Fruit fly (Drosophila melanogaster) whole organism, embryonic: ENCODE data around the gene ph-d.

ENCODE experiments used
- Aef1 ChIP-seq: fragments of 200-800 bp; sonication (Bioruptor generic); IDR thresholded peaks from 3 replicates; pipeline ENCODE4 v1.3.6; 2022; ENCODE audit warnings: missing biosample characterization, missing genetic modification characterization
- Awh ChIP-seq: fragments of 200-800 bp; sonication (Bioruptor generic); IDR thresholded peaks from 2 replicates; pipeline ENCODE4, ENCODE4 v1.3.6; 2022; ENCODE audit warnings: missing biosample characterization, missing genetic modification characterization
- CG11504 ChIP-seq: fragments of 200-800 bp; sonication (Bioruptor generic); optimal IDR thresholded peaks from 3 replicates; lab custom pipeline; 2019; ENCODE audit warnings: missing biosample characterization, mild to moderate bottlenecking, missing genetic modification characterization, moderate library complexity
- CG12104 ChIP-seq: fragments of 200-800 bp; sonication (Bioruptor generic); optimal IDR thresholded peaks from 3 replicates; lab custom pipeline; 2016; ENCODE audit warnings: missing biosample characterization, missing genetic modification characterization
- CG12391 ChIP-seq: fragments of 200-800 bp; sonication (Bioruptor generic); optimal IDR thresholded peaks from 3 replicates; lab custom pipeline; 2018; ENCODE audit warnings: missing biosample characterization, mild to moderate bottlenecking, missing genetic modification characterization, moderate library complexity
- CG14014 ChIP-seq: fragments of 200-800 bp; sonication (Bioruptor generic); IDR thresholded peaks from 2 replicates; pipeline ENCODE4 v1.3.6; 2022; ENCODE audit warnings: missing biosample characterization, missing genetic modification characterization
- CG14667 ChIP-seq: fragments of 200-800 bp; sonication (Bioruptor generic); IDR thresholded peaks from 2 replicates; pipeline ENCODE4 v1.3.6; 2022; ENCODE audit warnings: missing biosample characterization, missing genetic modification characterization
- CG15011 ChIP-seq: fragments of 200-800 bp; sonication (Bioruptor generic); optimal IDR thresholded peaks from 3 replicates; lab custom pipeline; 2018; ENCODE audit warnings: missing biosample characterization, mild to moderate bottlenecking, missing genetic modification characterization
- CG15073 ChIP-seq: fragments of 200-800 bp; sonication (Bioruptor generic); optimal IDR thresholded peaks from 2 replicates; lab custom pipeline; 2016; ENCODE audit warnings: missing biosample characterization, missing genetic modification characterization
- CG15696 ChIP-seq: fragments of 200-800 bp; sonication (Bioruptor generic); optimal IDR thresholded peaks from 2 replicates; lab custom pipeline; 2019; ENCODE audit warnings: missing biosample characterization, mild to moderate bottlenecking, missing genetic modification characterization, moderate library complexity
- CG16813 ChIP-seq: fragments of 200-800 bp; sonication (Bioruptor generic); IDR thresholded peaks from 3 replicates; pipeline ENCODE4 v1.3.6; 2022; ENCODE audit warnings: missing biosample characterization, missing genetic modification characterization; ENCODE audit not compliant: partially characterized antibody
- CG4360 ChIP-seq: fragments of 200-800 bp; sonication (Bioruptor generic); IDR thresholded peaks from 2 replicates; pipeline ENCODE4 v1.3.6; 2022; ENCODE audit warnings: missing biosample characterization, missing genetic modification characterization
- CG4424 ChIP-seq: fragments of 200-800 bp; sonication (Bioruptor generic); optimal IDR thresholded peaks from 3 replicates; lab custom pipeline; 2016; ENCODE audit warnings: missing biosample characterization, missing genetic modification characterization
- CG5953 ChIP-seq: fragments of 200-800 bp; sonication (Bioruptor generic); IDR thresholded peaks from 2 replicates; pipeline ENCODE4 v1.3.6; 2022; ENCODE audit warnings: missing biosample characterization, missing genetic modification characterization
- CG7839 ChIP-seq: fragments of 200-800 bp; sonication (Bioruptor generic); optimal IDR thresholded peaks from 3 replicates; lab custom pipeline; 2018; ENCODE audit warnings: missing biosample characterization, mild to moderate bottlenecking, missing genetic modification characterization, moderate library complexity
- CG7987 ChIP-seq: fragments of 200-800 bp; sonication (Bioruptor generic); optimal IDR thresholded peaks from 2 replicates; lab custom pipeline; 2018; ENCODE audit warnings: missing biosample characterization, mild to moderate bottlenecking, missing genetic modification characterization, moderate library complexity
- CoRest ChIP-seq: fragments of 200-800 bp; sonication (Bioruptor generic); optimal IDR thresholded peaks from 3 replicates; lab custom pipeline; 2018; ENCODE audit warnings: missing biosample characterization, mild to moderate bottlenecking, missing genetic modification characterization, moderate library complexity
- D ChIP-seq, 2 experiments: fragments of 200-800 bp in 1 of 2; fragments of >200 bp in 1 of 2; sonication (Bioruptor generic) in 1 of 2; optimal IDR thresholded peaks; 2 replicates in 1 of 2; 3 replicates in 1 of 2; lab custom pipeline; 2017; ENCODE audit warnings: mild to moderate bottlenecking in 1 of 2, missing biosample characterization in 1 of 2, missing genetic modification characterization in 1 of 2, missing genetic modification reagents in 1 of 2
- Fer3 ChIP-seq: fragments of 200-800 bp; sonication (Bioruptor generic); optimal IDR thresholded peaks from 2 replicates; lab custom pipeline; 2018; ENCODE audit warnings: missing biosample characterization, mild to moderate bottlenecking, missing genetic modification characterization, moderate library complexity
- H15 ChIP-seq: fragments of 200-800 bp; sonication (Bioruptor generic); IDR thresholded peaks from 3 replicates; pipeline ENCODE4 v1.3.6; 2022; ENCODE audit warnings: missing biosample characterization, missing genetic modification characterization
- Hmr ChIP-seq: fragments of 200-800 bp; sonication (Bioruptor generic); optimal IDR thresholded peaks from 3 replicates; lab custom pipeline; 2017; ENCODE audit warnings: mild to moderate bottlenecking, missing biosample characterization, missing genetic modification reagents, missing genetic modification characterization
- Sry-β ChIP-seq: fragments of 200-800 bp; sonication (Bioruptor generic); optimal IDR thresholded peaks from 2 replicates; lab custom pipeline; 2018; ENCODE audit warnings: missing biosample characterization, mild to moderate bottlenecking, missing genetic modification characterization, moderate library complexity
- Stat92E ChIP-seq, 3 experiments: fragments of >200 bp in 2 of 3; fragments of 200-800 bp in 1 of 3; sonication (Bioruptor generic) in 1 of 3; optimal IDR thresholded peaks; 2 replicates each; lab custom pipeline; 2017 to 2019; ENCODE audit warnings: missing biosample characterization in 3 of 3, missing genetic modification characterization in 3 of 3, mild to moderate bottlenecking in 1 of 3, moderate library complexity in 1 of 3
- ab ChIP-seq: fragments of 200-800 bp; sonication (Bioruptor generic); optimal IDR thresholded peaks from 2 replicates; lab custom pipeline; 2016; ENCODE audit warnings: missing biosample characterization, missing genetic modification characterization
- al ChIP-seq: fragments of 200-800 bp; sonication (Bioruptor generic); IDR thresholded peaks from 2 replicates; pipeline ENCODE4 v1.3.6; 2022; ENCODE audit warnings: missing biosample characterization, missing genetic modification characterization
- ato ChIP-seq: fragments of 200-800 bp; sonication (Bioruptor generic); IDR thresholded peaks from 2 replicates; pipeline ENCODE4 v1.3.6; 2022; ENCODE audit warnings: missing biosample characterization, missing genetic modification characterization; ENCODE audit not compliant: partially characterized antibody
- bab2 ChIP-seq: fragments of 200-800 bp; sonication (Bioruptor generic); optimal IDR thresholded peaks from 2 replicates; lab custom pipeline; 2016; ENCODE audit warnings: missing biosample characterization, missing genetic modification characterization
- corto ChIP-seq: fragments of 200-800 bp; sonication (Bioruptor generic); optimal IDR thresholded peaks from 2 replicates; lab custom pipeline; 2016; ENCODE audit warnings: missing biosample characterization, mild to moderate bottlenecking, missing genetic modification characterization, moderate library complexity
- ewg ChIP-seq: fragments of 200-800 bp; sonication (Bioruptor generic); optimal IDR thresholded peaks from 3 replicates; lab custom pipeline; 2017; ENCODE audit warnings: mild to moderate bottlenecking, missing biosample characterization, missing genetic modification reagents, missing genetic modification characterization
- gcm ChIP-seq: fragments of 200-800 bp; sonication (Bioruptor generic); optimal IDR thresholded peaks from 2 replicates; lab custom pipeline; 2019; ENCODE audit warnings: missing biosample characterization, mild to moderate bottlenecking, missing genetic modification characterization, moderate library complexity
- gem ChIP-seq: fragments of 200-800 bp; sonication (Bioruptor generic); optimal IDR thresholded peaks from 2 replicates; lab custom pipeline; 2019; ENCODE audit warnings: missing biosample characterization, mild to moderate bottlenecking, missing genetic modification characterization, moderate library complexity
- hb ChIP-seq: fragments of 200-800 bp; sonication (Bioruptor generic); IDR thresholded peaks from 3 replicates; pipeline ENCODE4 v1.3.6; 2022; ENCODE audit warnings: missing biosample characterization, missing genetic modification characterization; ENCODE audit not compliant: partially characterized antibody
- ind ChIP-seq: fragments of 200-800 bp; sonication (Bioruptor generic); optimal IDR thresholded peaks from 3 replicates; lab custom pipeline; 2016; ENCODE audit warnings: missing biosample characterization, missing genetic modification characterization
- lmd ChIP-seq: fragments of 200-800 bp; sonication (Bioruptor generic); IDR thresholded peaks from 2 replicates; pipeline ENCODE4 v1.3.6; 2022; ENCODE audit warnings: missing biosample characterization, missing genetic modification characterization
- nom ChIP-seq: fragments of 200-800 bp; sonication (Bioruptor generic); optimal IDR thresholded peaks from 2 replicates; lab custom pipeline; 2017; ENCODE audit warnings: missing biosample characterization, missing genetic modification characterization, mild to moderate bottlenecking, moderate library complexity, missing genetic modification reagents
- onecut ChIP-seq: fragments of 200-800 bp; sonication (Bioruptor generic); IDR thresholded peaks from 2 replicates; pipeline ENCODE4 v1.3.6; 2022; ENCODE audit warnings: missing biosample characterization, missing genetic modification characterization
- pfk ChIP-seq: fragments of 200-800 bp; sonication (Bioruptor generic); optimal IDR thresholded peaks from 2 replicates; lab custom pipeline; 2018; ENCODE audit warnings: missing biosample characterization, mild to moderate bottlenecking, missing genetic modification characterization, moderate library complexity
- phol ChIP-seq: fragments of 200-800 bp; sonication (Bioruptor generic); optimal IDR thresholded peaks from 3 replicates; lab custom pipeline; 2018; ENCODE audit warnings: missing biosample characterization, mild to moderate bottlenecking, missing genetic modification characterization, moderate library complexity
- pzg ChIP-seq: fragments of 200-800 bp; sonication (Bioruptor generic); optimal IDR thresholded peaks from 3 replicates; lab custom pipeline; 2018; ENCODE audit warnings: missing biosample characterization, mild to moderate bottlenecking, missing genetic modification characterization, moderate library complexity
- ranshi ChIP-seq: fragments of 200-800 bp; sonication (Bioruptor generic); IDR thresholded peaks from 2 replicates; pipeline ENCODE4 v1.3.6; 2022; ENCODE audit warnings: missing biosample characterization, missing genetic modification characterization
- salm ChIP-seq: fragments of 200-800 bp; sonication (Bioruptor generic); optimal IDR thresholded peaks from 2 replicates; lab custom pipeline; 2018; ENCODE audit warnings: missing biosample characterization, mild to moderate bottlenecking, missing genetic modification characterization
- sim ChIP-seq: fragments of 200-800 bp; sonication (Bioruptor generic); IDR thresholded peaks from 2 replicates; pipeline ENCODE4 v1.3.6; 2022; ENCODE audit warnings: missing biosample characterization, missing genetic modification characterization
- sob ChIP-seq: fragments of 200-800 bp; sonication (Bioruptor generic); IDR thresholded peaks from 2 replicates; pipeline ENCODE4 v1.3.6; 2022; ENCODE audit warnings: missing biosample characterization, missing genetic modification characterization
- tio ChIP-seq: fragments of 200-800 bp; sonication (Bioruptor generic); optimal IDR thresholded peaks from 2 replicates; lab custom pipeline; 2017; ENCODE audit warnings: missing biosample characterization, missing genetic modification characterization, inconsistent platforms
- tna ChIP-seq: fragments of 200-800 bp; sonication (Bioruptor generic); IDR thresholded peaks from 2 replicates; pipeline ENCODE4 v1.3.6; 2022; ENCODE audit warnings: missing biosample characterization, missing genetic modification characterization; ENCODE audit not compliant: partially characterized antibody
- zfh2 ChIP-seq: fragments of 200-800 bp; sonication (Bioruptor generic); optimal IDR thresholded peaks from 2 replicates; lab custom pipeline; 2016; ENCODE audit warnings: missing biosample characterization, missing genetic modification characterization

The ph-d gene

dm6 chrX:2146574-2146973, 23.5 kb upstream of the ph-d start (continued):
- TF ChIP-seq ato (GFP tag; lab: Robert Waterston, UW) (no peak), zfh2 (GFP tag; lab: Kevin White, UChicago) (no peak), D (optimal IDR thresholded peaks at IDR 0.05; lab: Kevin White, UChicago) (no peak), D (GFP tag; optimal IDR thresholded peaks at IDR 0.05; lab: Kevin White, UChicago) (no peak), bab2 (GFP tag; lab: Kevin White, UChicago) (no peak), CG11504 (tag; lab: Kevin White, UChicago) (no peak), CG15073 (peak; percentile 81), nom (GFP tag; lab: Kevin White, UChicago) (no peak), ranshi (GFP tag; lab: Robert Waterston, UW) (peak; percentile 22; the same call in 1 of the 2 replicates), CG14667 (GFP tag; lab: Robert Waterston, UW) (no peak), ewg (GFP tag; lab: Kevin White, UChicago) (no peak), tio (GFP tag; lab: Kevin White, UChicago) (no peak), CG5953 (GFP tag; lab: Robert Waterston, UW) (no peak), CG15696 (peak; percentile 26), CG4360 (GFP tag; lab: Robert Waterston, UW) (no peak), pzg (GFP tag; lab: Kevin White, UChicago) (no peak), CoRest (tag; lab: Kevin White, UChicago) (no peak), sob (no peak), Fer3 (tag; lab: Kevin White, UChicago) (peak; percentile 10), CG7987 (GFP tag; lab: Kevin White, UChicago) (no peak), CG14014 (GFP tag; lab: Robert Waterston, UW) (0 out of 2 replicates have a peak, but pooled peaks have one; percentile 7)

DNA sequence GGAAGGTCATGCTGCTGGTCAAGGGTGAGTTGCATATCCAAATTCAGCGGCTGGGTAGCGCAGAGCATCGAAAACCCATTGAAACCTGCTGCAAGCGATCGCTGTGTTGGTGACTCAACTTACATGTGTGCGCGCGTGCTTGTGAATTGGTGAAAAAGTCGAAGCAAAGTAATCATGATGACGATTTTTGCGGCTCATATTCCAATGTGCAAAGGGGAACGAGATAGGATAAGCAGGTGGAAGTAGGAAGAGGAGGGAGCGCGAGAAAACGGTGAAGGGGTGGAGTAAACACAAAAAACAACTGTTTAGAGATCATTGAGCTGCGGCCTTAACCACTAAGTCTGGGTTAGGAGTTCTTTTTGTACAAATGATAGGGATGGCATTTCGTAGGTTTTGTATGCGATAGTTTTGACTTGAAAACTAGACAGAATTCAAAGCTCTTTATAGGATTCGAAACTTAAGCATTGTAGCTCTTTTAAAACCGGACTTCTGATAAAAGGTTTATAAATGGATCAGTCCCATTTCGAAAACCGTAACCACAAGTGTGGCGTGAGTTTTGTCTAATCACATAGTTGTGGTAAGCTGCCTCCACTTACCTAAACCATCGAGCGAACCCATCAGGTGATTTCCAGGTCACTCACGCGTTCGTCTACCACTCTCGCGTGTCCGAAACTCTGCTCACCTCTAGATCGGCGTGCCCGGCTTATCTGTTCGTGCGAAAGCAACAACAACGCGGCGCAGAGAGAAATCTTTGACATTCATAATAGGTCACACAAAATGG, 22.8 kb upstream of the ph-d start:
- TF ChIP-seq Awh (GFP tag; lab: Robert Waterston, UW) (no peak), CG15011 (GFP tag; lab: Kevin White, UChicago) (no peak), gcm (no peak), al (GFP tag; lab: Robert Waterston, UW) (0 out of 2 replicates have a peak, but pooled peaks have one; percentile 33), salm (tag; lab: Kevin White, UChicago) (no peak), tna (peak; percentile 50; the same call in 1 of the 2 replicates), CG4424 (GFP tag; lab: Kevin White, UChicago) (peak; percentile 8), CG5953 (GFP tag; lab: Robert Waterston, UW) (no peak), Hmr (GFP tag; lab: Kevin White, UChicago) (peak; percentile 36), lmd (GFP tag; lab: Robert Waterston, UW) (peak; percentile 35; the same call in 1 of the 2 replicates), sim (GFP tag; lab: Robert Waterston, UW) (no peak), ewg (GFP tag; lab: Kevin White, UChicago) (no peak), Aef1 (peak; percentile 46; the same call in 1 of the 3 replicates), pfk (GFP tag; lab: Kevin White, UChicago) (no peak), ab (GFP tag; lab: Kevin White, UChicago) (no peak), CG7839 (tag; lab: Kevin White, UChicago) (peak; percentile 45), ind (GFP tag; lab: Kevin White, UChicago) (peak; percentile 55), onecut (GFP tag; lab: Robert Waterston, UW) (0 out of 2 replicates have a peak, but pooled peaks have one; percentile 3), Stat92E (GFP tag; optimal IDR thresholded peaks at IDR 0.05; lab: Kevin White, UChicago) (peak in 1 of 3 experiments; percentile 3), Sry-β (GFP tag; lab: Kevin White, UChicago) (no peak), H15 (GFP tag; lab: Robert Waterston, UW) (0 out of 3 replicates have a peak, but pooled peaks have one; percentile 12), gem (peak; percentile 53), CG12104 (GFP tag; lab: Kevin White, UChicago) (no peak), hb (GFP tag; lab: Robert Waterston, UW) (peak; percentile 77; the same call in 2 of the 3 replicates), phol (tag; lab: Kevin White, UChicago) (peak; percentile 14), CG16813 (peak; percentile 77), corto (peak; percentile 67), CG12391 (tag; lab: Kevin White, UChicago) (peak; percentile 49)
